Worm (Caenorhabditis elegans): Measurements from ENCODE around the gene attf-2.

- TF ChIP-seq ces-1 (GFP tag; optimal IDR thresholded peaks at IDR 0.05) (no peak), drap-1 (GFP tag; optimal IDR thresholded peaks at IDR 0.05) (no peak), pha-4 (tag; optimal IDR thresholded peaks at IDR 0.05) (no peak), sptf-1 (tag; optimal IDR thresholded peaks at IDR 0.05) (no peak), lsy-2 (tag; optimal IDR thresholded peaks at IDR 0.05) (no peak), ztf-11 (tag; optimal IDR thresholded peaks at IDR 0.05) (no peak), elt-1 (tag; optimal IDR thresholded peaks at IDR 0.05; ENCODE audit: borderline replicate concordance, insufficient read depth) (no peak), elt-3 (tag; optimal IDR thresholded peaks at IDR 0.05) (no peak), ceh-83 (GFP tag; optimal IDR thresholded peaks at IDR 0.05) (no peak)
Measured at ce11 chrV:7145250-7145850, 50.6 kb downstream of the attf-2 start, which contains the start of gene ugt-37.

Data from whole organism, mixed stage, embryonic.